Worm (Caenorhabditis elegans): ENCODE measurements around the gene tbc-11.

- TF ChIP-seq efl-1 (optimal IDR thresholded peaks at IDR 0.05): no peak
- no peak for TF ChIP-seq efl-1 (GFP tag; optimal IDR thresholded peaks at IDR 0.05 in 1 of 2)
- TF ChIP-seq alr-1 (tag; optimal IDR thresholded peaks at IDR 0.05; ENCODE audit: borderline replicate concordance): no peak
- no peak for TF ChIP-seq nhr-90 (tag; optimal IDR thresholded peaks at IDR 0.05; ENCODE audit: poor library complexity)
- TF ChIP-seq ceh-90 (tag; optimal IDR thresholded peaks at IDR 0.05): no peak
- no peak for TF ChIP-seq ces-1 (GFP tag; optimal IDR thresholded peaks at IDR 0.05)
- TF ChIP-seq mef-2 (tag; optimal IDR thresholded peaks at IDR 0.05): no peak
- TF ChIP-seq egl-27 (tag; optimal IDR thresholded peaks at IDR 0.05): no peak
- no peak for TF ChIP-seq ama-1 (optimal IDR thresholded peaks at IDR 0.05)
- no peak for TF ChIP-seq mep-1 (tag; optimal IDR thresholded peaks at IDR 0.05)
- no peak for TF ChIP-seq unc-30 (tag; optimal IDR thresholded peaks at IDR 0.05)
- no peak for TF ChIP-seq jun-1 (tag; optimal IDR thresholded peaks at IDR 0.05)
- TF ChIP-seq ztf-11 (tag; optimal IDR thresholded peaks at IDR 0.05): no peak
- no peak for TF ChIP-seq zag-1 (tag; optimal IDR thresholded peaks at IDR 0.05)
- no peak for TF ChIP-seq blmp-1 (tag; optimal IDR thresholded peaks at IDR 0.05)
Observed at ce11 chrX:952557-953083, 27.9 kb downstream of the tbc-11 start.
